Fruit fly (Drosophila melanogaster) whole organism, embryonic: ENCODE measurements around the gene BNIP3.

Experiments
- ATbp ChIP-seq: fragments of 200-800 bp; sonication (Bioruptor generic); optimal IDR thresholded peaks from 2 replicates; lab custom pipeline; 2017; ENCODE audit warnings: missing biosample characterization, mild to moderate bottlenecking, missing genetic modification characterization, missing genetic modification reagents
- Antp ChIP-seq: fragments of 200-800 bp; sonication (Bioruptor generic); optimal IDR thresholded peaks from 3 replicates; lab custom pipeline; 2016; ENCODE audit warnings: missing biosample characterization, missing genetic modification characterization
- Asciz ChIP-seq: fragments of 200-800 bp; sonication (Bioruptor generic); optimal IDR thresholded peaks from 2 replicates; lab custom pipeline; 2017; ENCODE audit warnings: missing biosample characterization, mild to moderate bottlenecking, missing genetic modification characterization, missing genetic modification reagents
- Atf6 ChIP-seq: fragments of 200-800 bp; sonication (Bioruptor generic); IDR thresholded peaks from 2 replicates; pipeline ENCODE4 v1.3.6; 2022; ENCODE audit warnings: missing biosample characterization, missing genetic modification characterization
- Blimp-1 ChIP-seq: fragments of 200-800 bp; sonication (Bioruptor generic); optimal IDR thresholded peaks from 3 replicates; lab custom pipeline; 2018; ENCODE audit warnings: missing biosample characterization, missing genetic modification characterization, mild to moderate bottlenecking, moderate library complexity, missing genetic modification reagents
- CG1024 ChIP-seq: fragments of 200-800 bp; sonication (Bioruptor generic); IDR thresholded peaks from 2 replicates; pipeline ENCODE4 v1.3.6; 2022; ENCODE audit warnings: missing biosample characterization, missing genetic modification characterization
- CG10267 ChIP-seq: fragments of 200-800 bp; sonication (Bioruptor generic); optimal IDR thresholded peaks from 2 replicates; lab custom pipeline; 2018; ENCODE audit warnings: missing biosample characterization, mild to moderate bottlenecking, missing genetic modification characterization, moderate library complexity
- CG11504 ChIP-seq: fragments of 200-800 bp; sonication (Bioruptor generic); optimal IDR thresholded peaks from 3 replicates; lab custom pipeline; 2019; ENCODE audit warnings: missing biosample characterization, mild to moderate bottlenecking, missing genetic modification characterization, moderate library complexity
- CG12391 ChIP-seq: fragments of 200-800 bp; sonication (Bioruptor generic); optimal IDR thresholded peaks from 3 replicates; lab custom pipeline; 2018; ENCODE audit warnings: missing biosample characterization, mild to moderate bottlenecking, missing genetic modification characterization, moderate library complexity
- CG13287 ChIP-seq: fragments of 200-800 bp; sonication (Bioruptor generic); IDR thresholded peaks from 2 replicates; pipeline ENCODE4 v1.3.6; 2022; ENCODE audit warnings: missing biosample characterization, missing genetic modification characterization; ENCODE audit not compliant: partially characterized antibody
- CG14710 ChIP-seq: fragments of 200-800 bp; sonication (Bioruptor generic); optimal IDR thresholded peaks from 3 replicates; lab custom pipeline; 2019; ENCODE audit warnings: missing biosample characterization, mild to moderate bottlenecking, missing genetic modification characterization, moderate library complexity
- CG15269 ChIP-seq: fragments of 200-800 bp; sonication (Bioruptor generic); optimal IDR thresholded peaks from 2 replicates; lab custom pipeline; 2018; ENCODE audit warnings: missing biosample characterization, mild to moderate bottlenecking, missing genetic modification characterization, moderate library complexity
- CG1603 ChIP-seq: fragments of 200-800 bp; sonication (Bioruptor generic); optimal IDR thresholded peaks from 2 replicates; lab custom pipeline; 2019; ENCODE audit warnings: missing biosample characterization, mild to moderate bottlenecking, missing genetic modification characterization, moderate library complexity
- CG18262 ChIP-seq: fragments of 200-800 bp; optimal IDR thresholded peaks from 3 replicates; lab custom pipeline; 2019; ENCODE audit warnings: missing biosample characterization, mild to moderate bottlenecking, missing genetic modification characterization, moderate library complexity
- CG30020 ChIP-seq: fragments of 200-800 bp; optimal IDR thresholded peaks from 2 replicates; lab custom pipeline; 2019; ENCODE audit warnings: missing biosample characterization, mild to moderate bottlenecking, missing genetic modification characterization, moderate library complexity
- CG3407 ChIP-seq: fragments of 200-800 bp; sonication (Bioruptor generic); optimal IDR thresholded peaks from 2 replicates; lab custom pipeline; 2018; ENCODE audit warnings: missing biosample characterization, mild to moderate bottlenecking, missing genetic modification characterization
- CG4424 ChIP-seq: fragments of 200-800 bp; sonication (Bioruptor generic); optimal IDR thresholded peaks from 3 replicates; lab custom pipeline; 2016; ENCODE audit warnings: missing biosample characterization, missing genetic modification characterization
- CG9797 ChIP-seq: fragments of 200-800 bp; sonication (Bioruptor generic); optimal IDR thresholded peaks from 3 replicates; lab custom pipeline; 2018; ENCODE audit warnings: missing biosample characterization, mild to moderate bottlenecking, missing genetic modification characterization
- Dfd ChIP-seq, 2 experiments: fragments of >200 bp; optimal IDR thresholded peaks; 2 replicates each; lab custom pipeline; 2017; ENCODE audit warnings: missing biosample characterization in 2 of 2, missing genetic modification characterization in 2 of 2
- Ets65A ChIP-seq: fragments of 200-800 bp; sonication (Bioruptor generic); peaks from one replicate; lab custom pipeline; 2016; ENCODE audit warnings: missing biosample characterization, missing genetic modification characterization
- HLH4C ChIP-seq: fragments of 200-800 bp; sonication (Bioruptor generic); IDR thresholded peaks from 3 replicates; pipeline ENCODE4 v1.3.6; 2022; ENCODE audit warnings: missing biosample characterization, missing genetic modification characterization; ENCODE audit not compliant: partially characterized antibody
- Hand ChIP-seq: fragments of 200-800 bp; sonication (Bioruptor generic); optimal IDR thresholded peaks from 2 replicates; lab custom pipeline; 2017; ENCODE audit warnings: mild to moderate bottlenecking, missing biosample characterization, missing genetic modification reagents, missing genetic modification characterization
- HmgZ ChIP-seq: fragments of 200-800 bp; sonication (Bioruptor generic); optimal IDR thresholded peaks from 2 replicates; lab custom pipeline; 2018; ENCODE audit warnings: missing biosample characterization, mild to moderate bottlenecking, missing genetic modification characterization
- Hr78 ChIP-seq, 2 experiments: fragments of 200-800 bp in 1 of 2; fragments of >200 bp in 1 of 2; sonication (Bioruptor generic) in 1 of 2; optimal IDR thresholded peaks; 2 replicates each; lab custom pipeline; 2017 to 2019; ENCODE audit warnings: missing biosample characterization in 2 of 2, missing genetic modification characterization in 2 of 2, mild to moderate bottlenecking in 1 of 2, moderate library complexity in 1 of 2
- Max ChIP-seq: fragments of 200-800 bp; sonication (Bioruptor generic); optimal IDR thresholded peaks from 2 replicates; lab custom pipeline; 2016; ENCODE audit warnings: missing biosample characterization, mild to moderate bottlenecking, missing genetic modification characterization
- Med ChIP-seq: fragments of 200-800 bp; sonication (Bioruptor generic); peaks from one replicate; lab custom pipeline; 2016; ENCODE audit warnings: missing biosample characterization, missing genetic modification characterization, mild to moderate bottlenecking, inconsistent platforms, moderate library complexity
- NC2α ChIP-seq: fragments of 200-800 bp; sonication (Bioruptor generic); optimal IDR thresholded peaks from 2 replicates; lab custom pipeline; 2016; ENCODE audit warnings: missing biosample characterization, missing genetic modification characterization
- NfI ChIP-seq: fragments of 200-800 bp; sonication (Bioruptor generic); optimal IDR thresholded peaks from 3 replicates; lab custom pipeline; 2018; ENCODE audit warnings: missing biosample characterization, mild to moderate bottlenecking, missing genetic modification characterization, moderate library complexity
- Oli ChIP-seq: fragments of 200-800 bp; sonication (Bioruptor generic); optimal IDR thresholded peaks from 2 replicates; lab custom pipeline; 2018; ENCODE audit warnings: missing biosample characterization, mild to moderate bottlenecking, missing genetic modification characterization, moderate library complexity
- Ptx1 ChIP-seq: fragments of 200-800 bp; sonication (Bioruptor generic); IDR thresholded peaks from 2 replicates; pipeline ENCODE4 v1.3.6; 2022; ENCODE audit warnings: missing biosample characterization, missing genetic modification characterization
- Sox102F ChIP-seq: fragments of 200-800 bp; sonication (Bioruptor generic); optimal IDR thresholded peaks from 2 replicates; lab custom pipeline; 2018; ENCODE audit warnings: missing biosample characterization, mild to moderate bottlenecking, missing genetic modification characterization, moderate library complexity
- Xbp1 ChIP-seq: fragments of 200-800 bp; sonication (Bioruptor generic); optimal IDR thresholded peaks from 3 replicates; lab custom pipeline; 2016; ENCODE audit warnings: missing biosample characterization, mild to moderate bottlenecking, missing genetic modification characterization
- Xrp1 ChIP-seq: fragments of 200-800 bp; sonication (Bioruptor generic); IDR thresholded peaks from 2 replicates; pipeline ENCODE4 v1.3.6; 2022; ENCODE audit warnings: missing biosample characterization, missing genetic modification characterization
- ara ChIP-seq: fragments of 200-800 bp; sonication (Bioruptor generic); IDR thresholded peaks from 2 replicates; pipeline ENCODE4 v1.3.6; 2022; ENCODE audit warnings: missing biosample characterization, missing genetic modification characterization
- br ChIP-seq: fragments of >200 bp; optimal IDR thresholded peaks from 2 replicates; lab custom pipeline; 2017
- chn ChIP-seq: fragments of 200-800 bp; sonication (Bioruptor generic); optimal IDR thresholded peaks from 2 replicates; lab custom pipeline; 2016; ENCODE audit warnings: missing biosample characterization, missing genetic modification characterization
- fu2 ChIP-seq: fragments of 200-800 bp; sonication (Bioruptor generic); optimal IDR thresholded peaks from 2 replicates; lab custom pipeline; 2016; ENCODE audit warnings: missing biosample characterization, missing genetic modification characterization
- gem ChIP-seq: fragments of 200-800 bp; sonication (Bioruptor generic); optimal IDR thresholded peaks from 2 replicates; lab custom pipeline; 2019; ENCODE audit warnings: missing biosample characterization, mild to moderate bottlenecking, missing genetic modification characterization, moderate library complexity
- gfzf ChIP-seq: fragments of 200-800 bp; sonication (Bioruptor generic); optimal IDR thresholded peaks from 2 replicates; lab custom pipeline; 2016; ENCODE audit warnings: missing biosample characterization, mild to moderate bottlenecking, missing genetic modification characterization, moderate library complexity
- grn ChIP-seq: fragments of 200-800 bp; sonication (Bioruptor generic); optimal IDR thresholded peaks from 3 replicates; lab custom pipeline; 2017; ENCODE audit warnings: missing biosample characterization, missing genetic modification characterization
- lola ChIP-seq, 3 experiments: fragments of >200 bp in 2 of 3; fragments of 200-800 bp in 1 of 3; sonication (Bioruptor generic) in 1 of 3; optimal IDR thresholded peaks; 2 replicates each; lab custom pipeline; 2017 to 2019; ENCODE audit warnings: missing biosample characterization in 3 of 3, missing genetic modification characterization in 3 of 3, mild to moderate bottlenecking in 1 of 3, moderate library complexity in 1 of 3
- mam ChIP-seq: fragments of 200-800 bp; sonication (Bioruptor generic); optimal IDR thresholded peaks from 3 replicates; lab custom pipeline; 2016; ENCODE audit warnings: missing biosample characterization, missing genetic modification characterization
- oc ChIP-seq: fragments of 200-800 bp; sonication (Bioruptor generic); optimal IDR thresholded peaks from 2 replicates; lab custom pipeline; 2018; ENCODE audit warnings: missing biosample characterization, mild to moderate bottlenecking, missing genetic modification characterization, moderate library complexity
- phol ChIP-seq: fragments of 200-800 bp; sonication (Bioruptor generic); optimal IDR thresholded peaks from 3 replicates; lab custom pipeline; 2018; ENCODE audit warnings: missing biosample characterization, mild to moderate bottlenecking, missing genetic modification characterization, moderate library complexity
- pros ChIP-seq: fragments of 200-800 bp; sonication (Bioruptor generic); optimal IDR thresholded peaks from 3 replicates; lab custom pipeline; 2019; ENCODE audit warnings: missing biosample characterization, mild to moderate bottlenecking, missing genetic modification characterization, moderate library complexity
- row ChIP-seq: fragments of 200-800 bp; sonication (Bioruptor generic); IDR thresholded peaks from 3 replicates; pipeline ENCODE4 v1.3.6; 2022; ENCODE audit warnings: missing biosample characterization, missing genetic modification characterization
- sens ChIP-seq: fragments of 200-800 bp; sonication (Bioruptor generic); peaks from one replicate; lab custom pipeline; 2016; ENCODE audit warnings: missing biosample characterization, missing genetic modification characterization
- sisA ChIP-seq: fragments of 200-800 bp; sonication (Bioruptor generic); IDR thresholded peaks from 2 replicates; pipeline ENCODE4 v1.3.6; 2022; ENCODE audit warnings: missing biosample characterization, missing genetic modification characterization
- vvl ChIP-seq: fragments of 200-800 bp; sonication (Bioruptor generic); IDR thresholded peaks from 2 replicates; pipeline ENCODE4 v1.3.6; 2022; ENCODE audit warnings: missing biosample characterization, missing genetic modification characterization
- zfh1 ChIP-seq: fragments of 200-800 bp; sonication (Bioruptor generic); IDR thresholded peaks from 3 replicates; pipeline ENCODE4 v1.3.6; 2022; ENCODE audit warnings: missing biosample characterization, missing genetic modification characterization

The BNIP3 gene

dm6 chr3L:20551862-20552261 lies 32.7 kb upstream of the BNIP3 start:
- TF ChIP-seq CG1024 (GFP tag; lab: Robert Waterston, UW) (no peak), NC2α (no peak), CG13287 (GFP tag; lab: Robert Waterston, UW) (no peak), Oli (tag; lab: Kevin White, UChicago) (peak; percentile 9), Blimp-1 (GFP tag; lab: Kevin White, UChicago) (peak; percentile 56), Ets65A (GFP tag; lab: Kevin White, UChicago) (peak; percentile 95), NfI (GFP tag; lab: Kevin White, UChicago) (no peak), Med (peak; percentile 74), Xbp1 (peak; percentile 3), row (GFP tag; lab: Robert Waterston, UW) (peak; percentile 29; the same call in 1 of the 3 replicates), Hr78 (GFP tag; optimal IDR thresholded peaks at IDR 0.05; lab: Kevin White, UChicago) (no peak), Hand (GFP tag; lab: Kevin White, UChicago) (no peak), CG15269 (no peak), lola (GFP tag; optimal IDR thresholded peaks at IDR 0.05; lab: Kevin White, UChicago) (peak in 1 of 3 experiments; percentile 10), sisA (GFP tag; lab: Robert Waterston, UW) (peak; percentile 7; the same call in 1 of the 2 replicates), br (lab: Kevin White, UChicago) (no peak), CG4424 (GFP tag; lab: Kevin White, UChicago) (peak; percentile 19), vvl (GFP tag; lab: Robert Waterston, UW) (peak; percentile 46; the same call in 1 of the 2 replicates), gfzf (GFP tag; lab: Kevin White, UChicago) (no peak), CG14710 (tag; lab: Kevin White, UChicago) (peak; percentile 3), CG10267 (peak; percentile 3), Ptx1 (GFP tag; lab: Robert Waterston, UW) (no peak), sens (GFP tag; lab: Kevin White, UChicago) (peak; percentile 68), CG3407 (GFP tag; lab: Kevin White, UChicago) (no peak), ATbp (GFP tag; lab: Kevin White, UChicago) (peak; percentile 42), Dfd (GFP tag; optimal IDR thresholded peaks at IDR 0.05; lab: Kevin White, UChicago) (no peak), CG1603 (tag; lab: Kevin White, UChicago) (peak; percentile 31), grn (GFP tag; lab: Kevin White, UChicago) (peak; percentile 77), chn (GFP tag; lab: Kevin White, UChicago) (peak; percentile 5), fu2 (GFP tag; lab: Kevin White, UChicago) (no peak), HLH4C (GFP tag; lab: Robert Waterston, UW) (no peak), CG18262 (peak; percentile 25), CG11504 (peak; percentile 9), ara (GFP tag; lab: Robert Waterston, UW) (peak; percentile 38; the same call in 1 of the 2 replicates), phol (tag; lab: Kevin White, UChicago) (peak; percentile 12), CG9797 (GFP tag; lab: Kevin White, UChicago) (no peak), Antp (GFP tag; lab: Kevin White, UChicago) (no peak), oc (tag; lab: Kevin White, UChicago) (peak; percentile 13), CG30020 (tag; lab: Kevin White, UChicago) (no peak), CG12391 (tag; lab: Kevin White, UChicago) (peak; percentile 2), mam (GFP tag; lab: Kevin White, UChicago) (no peak), Max (GFP tag; lab: Kevin White, UChicago) (no peak), zfh1 (peak; percentile 9; the same call in 1 of the 3 replicates), gem (tag; lab: Kevin White, UChicago) (peak; percentile 44), HmgZ (tag; lab: Kevin White, UChicago) (no peak), Asciz (GFP tag; lab: Kevin White, UChicago) (no peak), Xrp1 (GFP tag; lab: Robert Waterston, UW) (peak; percentile 42; the same call in 1 of the 2 replicates), Atf6 (GFP tag; lab: Robert Waterston, UW) (no peak), pros (GFP tag; lab: Kevin White, UChicago) (no peak), Sox102F (GFP tag; lab: Kevin White, UChicago) (peak; percentile 17)
